Fruit fly (Drosophila melanogaster) whole organism, embryonic: ENCODE data around the gene EMC10.
A peak's percentile ranks its signal among the peaks of the same experiment; 100 is the strongest.

Experiments
- Atf-2 ChIP-seq: fragments of 200-800 bp; sonication (Bioruptor generic); optimal IDR thresholded peaks from 2 replicates; lab custom pipeline; 2016; ENCODE audit warnings: missing biosample characterization, missing genetic modification characterization
- CG1024 ChIP-seq: fragments of 200-800 bp; sonication (Bioruptor generic); IDR thresholded peaks from 2 replicates; pipeline ENCODE4 v1.3.6; 2022; ENCODE audit warnings: missing biosample characterization, missing genetic modification characterization
- CG10462 ChIP-seq: fragments of 200-800 bp; sonication (Bioruptor generic); optimal IDR thresholded peaks from 2 replicates; lab custom pipeline; 2016; ENCODE audit warnings: missing biosample characterization, missing genetic modification characterization
- CG10543 ChIP-seq: fragments of 200-800 bp; sonication (Bioruptor generic); optimal IDR thresholded peaks from 3 replicates; lab custom pipeline; 2017; ENCODE audit warnings: missing biosample characterization, mild to moderate bottlenecking, missing genetic modification characterization, moderate library complexity
- CG1647 ChIP-seq: fragments of 200-800 bp; sonication (Bioruptor generic); optimal IDR thresholded peaks from 3 replicates; lab custom pipeline; 2016; ENCODE audit warnings: missing biosample characterization, missing genetic modification characterization
- CG17186 ChIP-seq: fragments of 200-800 bp; sonication (Bioruptor generic); optimal IDR thresholded peaks from 3 replicates; lab custom pipeline; 2017; ENCODE audit warnings: missing biosample characterization, missing genetic modification reagents, missing genetic modification characterization
- CG17829 ChIP-seq: fragments of 200-800 bp; optimal IDR thresholded peaks from 2 replicates; lab custom pipeline; 2019; ENCODE audit warnings: missing biosample characterization, mild to moderate bottlenecking, missing genetic modification characterization, moderate library complexity
- CG2120 ChIP-seq: fragments of 200-800 bp; sonication (Bioruptor generic); optimal IDR thresholded peaks from 3 replicates; lab custom pipeline; 2016; ENCODE audit warnings: missing biosample characterization, missing genetic modification characterization
- CG31388 ChIP-seq: fragments of 200-800 bp; sonication (Bioruptor generic); optimal IDR thresholded peaks from 2 replicates; lab custom pipeline; 2016; ENCODE audit warnings: missing biosample characterization, missing genetic modification characterization
- CG3163 ChIP-seq: fragments of 200-800 bp; sonication (Bioruptor generic); optimal IDR thresholded peaks from 3 replicates; lab custom pipeline; 2016; ENCODE audit warnings: missing biosample characterization, missing genetic modification characterization
- CG34376 ChIP-seq: fragments of 200-800 bp; sonication (Bioruptor generic); optimal IDR thresholded peaks from 2 replicates; lab custom pipeline; 2018; ENCODE audit warnings: missing biosample characterization, mild to moderate bottlenecking, missing genetic modification characterization
- CG3838 ChIP-seq: fragments of 200-800 bp; sonication (Bioruptor generic); optimal IDR thresholded peaks from 3 replicates; lab custom pipeline; 2016; ENCODE audit warnings: missing biosample characterization, missing genetic modification characterization
- CG3847 ChIP-seq: fragments of 200-800 bp; sonication (Bioruptor generic); IDR thresholded peaks from 2 replicates; pipeline ENCODE4 v1.3.6; 2022; ENCODE audit warnings: missing biosample characterization, missing genetic modification characterization
- CG3995 ChIP-seq: fragments of 200-800 bp; sonication (Bioruptor generic); optimal IDR thresholded peaks from 3 replicates; lab custom pipeline; 2016; ENCODE audit warnings: missing biosample characterization, missing genetic modification characterization
- CG42726 ChIP-seq: fragments of 200-800 bp; sonication (Bioruptor generic); IDR thresholded peaks from 2 replicates; pipeline ENCODE4 v1.3.6; 2022; ENCODE audit warnings: missing biosample characterization, missing genetic modification characterization; ENCODE audit not compliant: partially characterized antibody
- CG43689 ChIP-seq: fragments of 200-800 bp; sonication (Bioruptor generic); IDR thresholded peaks from 2 replicates; pipeline ENCODE4 v1.3.6; 2022; ENCODE audit warnings: missing biosample characterization, missing genetic modification characterization
- CG7786 ChIP-seq: fragments of 200-800 bp; sonication (Bioruptor generic); optimal IDR thresholded peaks from 2 replicates; lab custom pipeline; 2016; ENCODE audit warnings: missing biosample characterization, missing genetic modification characterization
- CG8944 ChIP-seq: fragments of 200-800 bp; sonication (Bioruptor generic); optimal IDR thresholded peaks from 3 replicates; lab custom pipeline; 2016; ENCODE audit warnings: missing biosample characterization, missing genetic modification characterization
- CG9932 ChIP-seq: fragments of 200-800 bp; sonication (Bioruptor generic); IDR thresholded peaks from 2 replicates; pipeline ENCODE4 v1.3.6; 2022; ENCODE audit warnings: missing biosample characterization, missing genetic modification characterization
- Dad ChIP-seq: fragments of 200-800 bp; sonication (Bioruptor generic); optimal IDR thresholded peaks from 3 replicates; lab custom pipeline; 2016; ENCODE audit warnings: missing biosample characterization, missing genetic modification characterization
- Dfd ChIP-seq, 2 experiments: fragments of >200 bp; optimal IDR thresholded peaks; 2 replicates each; lab custom pipeline; 2017; ENCODE audit warnings: missing biosample characterization in 2 of 2, missing genetic modification characterization in 2 of 2
- Gug ChIP-seq: fragments of 200-800 bp; sonication (Bioruptor generic); IDR thresholded peaks from 4 replicates; pipeline ENCODE4 v1.3.6; 2022; ENCODE audit warnings: missing biosample characterization, missing genetic modification characterization
- HmgD ChIP-seq: fragments of 200-800 bp; sonication (Bioruptor generic); optimal IDR thresholded peaks from 3 replicates; lab custom pipeline; 2016; ENCODE audit warnings: missing biosample characterization, missing genetic modification characterization
- Nf-YA ChIP-seq: fragments of 200-800 bp; sonication (Bioruptor generic); IDR thresholded peaks from 2 replicates; pipeline ENCODE4 v1.3.6; 2022; ENCODE audit warnings: missing biosample characterization, missing genetic modification characterization
- Nf-YB ChIP-seq: fragments of 200-800 bp; sonication (Bioruptor generic); optimal IDR thresholded peaks from 3 replicates; lab custom pipeline; 2019; ENCODE audit warnings: missing biosample characterization, mild to moderate bottlenecking, missing genetic modification characterization, moderate library complexity
- Optix ChIP-seq: fragments of 200-800 bp; sonication (Bioruptor generic); IDR thresholded peaks from 3 replicates; pipeline ENCODE4 v1.3.6; 2022; ENCODE audit warnings: missing biosample characterization, missing genetic modification characterization
- Pdp1 ChIP-seq, 2 experiments: fragments of 200-800 bp; sonication (Bioruptor generic); optimal IDR thresholded peaks; 3 replicates each; lab custom pipeline; 2016; ENCODE audit warnings: missing biosample characterization in 2 of 2, missing genetic modification characterization in 2 of 2, mild to moderate bottlenecking in 1 of 2, moderate library complexity in 1 of 2
- Ptx1 ChIP-seq: fragments of 200-800 bp; sonication (Bioruptor generic); IDR thresholded peaks from 2 replicates; pipeline ENCODE4 v1.3.6; 2022; ENCODE audit warnings: missing biosample characterization, missing genetic modification characterization
- Stat92E ChIP-seq, 3 experiments: fragments of >200 bp in 2 of 3; fragments of 200-800 bp in 1 of 3; sonication (Bioruptor generic) in 1 of 3; optimal IDR thresholded peaks; 2 replicates each; lab custom pipeline; 2017 to 2019; ENCODE audit warnings: missing biosample characterization in 3 of 3, missing genetic modification characterization in 3 of 3, mild to moderate bottlenecking in 1 of 3, moderate library complexity in 1 of 3
- ab ChIP-seq: fragments of 200-800 bp; sonication (Bioruptor generic); optimal IDR thresholded peaks from 2 replicates; lab custom pipeline; 2016; ENCODE audit warnings: missing biosample characterization, missing genetic modification characterization
- aop ChIP-seq: fragments of 200-800 bp; sonication (Bioruptor generic); IDR thresholded peaks from 2 replicates; pipeline ENCODE4 v1.3.6; 2022; ENCODE audit warnings: missing biosample characterization, missing genetic modification characterization
- esg ChIP-seq: fragments of 200-800 bp; sonication (Bioruptor generic); conservative IDR thresholded peaks from 2 replicates; pipeline ENCODE4 v1.3.6; 2022; ENCODE audit warnings: missing biosample characterization, missing genetic modification characterization
- jumu ChIP-seq: fragments of 200-800 bp; sonication (Bioruptor generic); optimal IDR thresholded peaks from 3 replicates; lab custom pipeline; 2016; ENCODE audit warnings: missing biosample characterization, missing genetic modification characterization
- lbe ChIP-seq: fragments of 200-800 bp; sonication (Bioruptor generic); optimal IDR thresholded peaks from 2 replicates; lab custom pipeline; 2016; ENCODE audit warnings: missing biosample characterization, mild to moderate bottlenecking, missing genetic modification characterization
- lilli ChIP-seq: fragments of 200-800 bp; sonication (Bioruptor generic); optimal IDR thresholded peaks from 3 replicates; lab custom pipeline; 2016; ENCODE audit warnings: missing biosample characterization, missing genetic modification characterization
- mld ChIP-seq: fragments of 200-800 bp; sonication (Bioruptor generic); IDR thresholded peaks from 3 replicates; pipeline ENCODE4 v1.3.6; 2022; ENCODE audit warnings: missing biosample characterization, missing genetic modification characterization; ENCODE audit not compliant: partially characterized antibody
- pho ChIP-seq: fragments of 200-800 bp; sonication (Bioruptor generic); optimal IDR thresholded peaks from 2 replicates; lab custom pipeline; 2016; ENCODE audit warnings: missing biosample characterization, missing genetic modification characterization
- pnt ChIP-seq: fragments of 200-800 bp; sonication (Bioruptor generic); optimal IDR thresholded peaks from 3 replicates; lab custom pipeline; 2016; ENCODE audit warnings: missing biosample characterization, missing genetic modification characterization
- pzg ChIP-seq: fragments of 200-800 bp; sonication (Bioruptor generic); optimal IDR thresholded peaks from 3 replicates; lab custom pipeline; 2018; ENCODE audit warnings: missing biosample characterization, mild to moderate bottlenecking, missing genetic modification characterization, moderate library complexity
- repo ChIP-seq: fragments of 200-800 bp; sonication (Bioruptor generic); optimal IDR thresholded peaks from 2 replicates; lab custom pipeline; 2016; ENCODE audit warnings: missing biosample characterization, missing genetic modification characterization
- seq ChIP-seq: fragments of 200-800 bp; sonication (Bioruptor generic); IDR thresholded peaks from 2 replicates; pipeline ENCODE4 v1.3.6; 2022; ENCODE audit warnings: missing biosample characterization, missing genetic modification characterization
- sqz ChIP-seq: fragments of 200-800 bp; sonication (Bioruptor generic); optimal IDR thresholded peaks from 3 replicates; lab custom pipeline; 2018; ENCODE audit warnings: missing biosample characterization, mild to moderate bottlenecking, missing genetic modification characterization
- sug ChIP-seq: fragments of 200-800 bp; optimal IDR thresholded peaks from 2 replicates; lab custom pipeline; 2019; ENCODE audit warnings: missing biosample characterization, mild to moderate bottlenecking, missing genetic modification characterization, moderate library complexity
- tna ChIP-seq: fragments of 200-800 bp; sonication (Bioruptor generic); IDR thresholded peaks from 2 replicates; pipeline ENCODE4 v1.3.6; 2022; ENCODE audit warnings: missing biosample characterization, missing genetic modification characterization; ENCODE audit not compliant: partially characterized antibody
- wek ChIP-seq: fragments of 200-800 bp; sonication (Bioruptor generic); optimal IDR thresholded peaks from 3 replicates; lab custom pipeline; 2018; ENCODE audit warnings: missing biosample characterization, mild to moderate bottlenecking, missing genetic modification characterization, moderate library complexity
- yki ChIP-seq: fragments of >200 bp; optimal IDR thresholded peaks from 3 replicates; lab custom pipeline; 2018
- zfh1 ChIP-seq: fragments of 200-800 bp; sonication (Bioruptor generic); IDR thresholded peaks from 3 replicates; pipeline ENCODE4 v1.3.6; 2022; ENCODE audit warnings: missing biosample characterization, missing genetic modification characterization

The EMC10 gene

DNA sequence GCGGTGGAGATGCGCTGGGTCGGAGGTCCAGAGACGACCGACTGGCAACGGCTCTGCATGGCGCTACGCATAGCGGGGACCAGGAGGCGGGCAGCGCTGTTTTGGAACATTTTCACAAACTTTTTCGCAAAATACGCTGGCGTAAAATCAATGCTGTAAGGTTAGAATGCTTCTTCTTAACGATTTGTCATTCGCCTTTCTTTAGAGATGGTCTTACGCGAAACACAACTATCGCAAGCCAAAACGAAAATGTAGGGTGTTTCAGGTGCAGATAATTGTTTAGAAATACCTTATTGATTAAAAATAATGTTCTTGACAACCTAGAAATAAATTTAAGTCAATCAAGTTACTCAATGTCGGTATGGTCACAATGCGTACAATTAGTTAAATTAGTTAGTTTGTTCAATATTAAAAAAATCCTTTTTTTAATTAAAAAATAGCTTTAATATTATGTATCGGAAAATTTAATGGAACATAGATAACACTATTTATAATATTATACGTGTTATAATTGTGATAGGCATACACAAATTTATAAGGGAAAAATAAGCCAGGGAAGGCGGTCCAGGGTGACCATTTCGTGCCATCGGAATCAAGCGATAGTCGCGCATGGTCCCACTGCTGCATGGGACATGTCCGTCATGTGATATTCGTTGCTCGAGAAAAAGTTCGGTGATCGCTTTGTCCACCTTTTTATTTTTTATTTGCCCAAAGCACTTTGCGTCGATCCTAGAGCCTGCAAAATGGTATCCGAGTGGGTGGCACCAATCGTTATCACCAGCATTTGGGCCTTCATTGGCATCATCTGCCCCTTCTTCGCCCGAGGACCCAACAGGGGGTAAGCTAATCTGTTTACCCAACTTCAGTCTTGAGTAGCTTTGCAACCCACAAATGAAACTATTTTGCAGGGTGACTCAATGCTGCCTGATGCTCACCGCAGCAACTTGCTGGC, 34.4 kb upstream of the EMC10 start, which contains the start of the genes COX8 and VhaM9.7-b (continued):
- TF ChIP-seq Pdp1 (GFP tag; optimal IDR thresholded peaks at IDR 0.05; lab: Kevin White, UChicago): peak; percentile 51 to 99
- TF ChIP-seq esg: peak; percentile 64
- peak; percentile 30 for TF ChIP-seq CG31388 (GFP tag; lab: Kevin White, UChicago)
- TF ChIP-seq CG17186: no peak
- TF ChIP-seq repo: peak; percentile 1
- peak; percentile 58 for TF ChIP-seq CG8944 (GFP tag; lab: Kevin White, UChicago)
- TF ChIP-seq Dfd (GFP tag; optimal IDR thresholded peaks at IDR 0.05; lab: Kevin White, UChicago): no peak
- peak; percentile 43 for TF ChIP-seq Atf-2
- TF ChIP-seq CG3995: peak; percentile 55
- peak; percentile 13 for TF ChIP-seq CG3838 (GFP tag; lab: Kevin White, UChicago)
- 0 out of 2 replicates have a peak, but pooled peaks have one; percentile 16 for TF ChIP-seq CG1024
- TF ChIP-seq seq (GFP tag; lab: Robert Waterston, UW): no peak
- no peak for TF ChIP-seq Nf-YB (GFP tag; lab: Kevin White, UChicago)
- peak; percentile 88 for TF ChIP-seq CG9932
- peak; percentile 44; the same call in 1 of the 3 replicates for TF ChIP-seq mld (GFP tag; lab: Robert Waterston, UW)
- peak; percentile 80 for TF ChIP-seq lilli
- TF ChIP-seq sqz (GFP tag; lab: Kevin White, UChicago): no peak
- TF ChIP-seq CG43689 (GFP tag; lab: Robert Waterston, UW): no peak
- TF ChIP-seq pnt: peak; percentile 59
- peak; percentile 13 for TF ChIP-seq pho (GFP tag; lab: Kevin White, UChicago)
- TF ChIP-seq Gug (GFP tag; lab: Robert Waterston, UW): peak; percentile 58; the same call in 2 of the 4 replicates
- TF ChIP-seq CG3163 (GFP tag; lab: Kevin White, UChicago): peak; percentile 20
- TF ChIP-seq pzg (GFP tag; lab: Kevin White, UChicago): peak; percentile 67
- TF ChIP-seq CG1647: peak; percentile 25
- TF ChIP-seq Nf-YA (GFP tag; lab: Robert Waterston, UW): no peak
- peak; percentile 44 for TF ChIP-seq jumu (GFP tag; lab: Kevin White, UChicago)
- peak; percentile 11; the same call in 1 of the 2 replicates for TF ChIP-seq aop (GFP tag; lab: Robert Waterston, UW)
- TF ChIP-seq CG42726: peak; percentile 79
- TF ChIP-seq CG2120: peak; percentile 72
- peak; percentile 40 for TF ChIP-seq CG10543 (GFP tag; lab: Kevin White, UChicago)
- peak; percentile 32 for TF ChIP-seq ab
- TF ChIP-seq wek (GFP tag; lab: Kevin White, UChicago): no peak
- peak; percentile 80 for TF ChIP-seq zfh1 (GFP tag; lab: Robert Waterston, UW)
- TF ChIP-seq sug (tag; lab: Kevin White, UChicago): peak; percentile 78
- TF ChIP-seq Stat92E (GFP tag; optimal IDR thresholded peaks at IDR 0.05; lab: Kevin White, UChicago): no peak
- peak; percentile 49; the same call in 1 of the 2 replicates for TF ChIP-seq CG3847
- TF ChIP-seq tna: 0 out of 2 replicates have a peak, but pooled peaks have one; percentile 28
- peak; percentile 38 for TF ChIP-seq lbe (GFP tag; lab: Kevin White, UChicago)
- TF ChIP-seq CG7786 (GFP tag; lab: Kevin White, UChicago): peak; percentile 30
- TF ChIP-seq Dad (GFP tag; lab: Kevin White, UChicago): no peak
- TF ChIP-seq Optix: no peak
- no peak for TF ChIP-seq yki (lab: Kevin White, UChicago)
- peak; percentile 42 for TF ChIP-seq CG10462 (GFP tag; lab: Kevin White, UChicago)
- TF ChIP-seq Ptx1 (GFP tag; lab: Robert Waterston, UW): no peak
- peak; percentile 21 for TF ChIP-seq HmgD (GFP tag; lab: Kevin White, UChicago)
- TF ChIP-seq CG34376 (GFP tag; lab: Kevin White, UChicago): peak; percentile 27
- TF ChIP-seq CG17829 (tag; lab: Kevin White, UChicago): peak; percentile 40
